Fruit fly (Drosophila melanogaster): ENCODE data around the gene CG14050.
A peak's percentile ranks its signal among the peaks of the same experiment; 100 is the strongest.

CG14050 gene

DNA sequence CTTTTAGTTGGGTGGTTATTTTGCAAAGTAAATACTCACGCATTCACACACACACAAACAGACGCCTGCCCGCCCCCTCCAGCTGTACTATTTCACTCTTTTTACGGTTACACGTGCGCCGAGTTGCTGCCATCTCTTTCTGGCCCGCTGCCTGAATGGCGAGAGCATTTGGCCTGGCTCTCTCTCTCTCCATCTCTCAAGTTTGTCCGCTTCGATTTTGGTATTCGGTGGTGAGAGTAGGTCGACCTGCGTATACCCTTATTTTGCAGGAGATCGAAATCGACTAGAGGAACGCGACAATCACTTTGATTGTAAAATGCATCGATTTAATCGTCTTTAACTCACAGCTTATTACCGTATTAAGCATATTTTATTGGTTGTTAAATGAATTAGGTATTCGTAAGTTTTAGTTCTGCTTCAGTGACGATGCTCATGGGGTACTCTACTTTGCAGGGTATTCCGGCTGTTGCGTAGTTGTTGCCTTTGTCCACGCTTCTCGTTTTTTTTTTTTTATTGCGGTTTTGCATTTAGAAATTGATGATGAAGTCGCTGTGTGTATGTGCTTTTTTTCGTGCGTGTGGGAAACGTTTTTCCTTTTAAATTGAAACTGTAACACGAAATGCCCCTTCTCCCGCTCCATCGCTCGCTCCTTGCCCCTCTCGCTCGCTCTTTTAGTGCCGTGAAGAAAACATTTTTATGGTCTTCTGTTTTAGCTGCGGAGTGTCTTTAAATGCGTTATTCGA lies 22.1 kb downstream of the CG14050 start (continued):
- TF ChIP-seq Doc3 (GFP tag; IDR thresholded peaks at IDR 0.05; ENCODE audit: partially characterized antibody) (no peak), ato (GFP tag; IDR thresholded peaks at IDR 0.05; ENCODE audit: partially characterized antibody) (no peak), CG10274 (GFP tag; optimal IDR thresholded peaks at IDR 0.05) (peak; percentile 98), zf30C (GFP tag; optimal IDR thresholded peaks at IDR 0.05) (no peak), CG4617 (GFP tag; optimal IDR thresholded peaks at IDR 0.05; ENCODE audit: borderline replicate concordance) (peak; percentile 67), gcm (GFP tag; optimal IDR thresholded peaks at IDR 0.05) (peak; percentile 83), fru (optimal IDR thresholded peaks at IDR 0.05) (no peak), Bgb (GFP tag; IDR thresholded peaks at IDR 0.05; ENCODE audit: partially characterized antibody) (no peak), kni (GFP tag; optimal IDR thresholded peaks at IDR 0.05) (peak; percentile 80), CG17385 (GFP tag; optimal IDR thresholded peaks at IDR 0.05) (peak; percentile 84), rib (GFP tag; IDR thresholded peaks at IDR 0.05) (no peak; the same call in none of the 2 replicates), CG1233 (GFP tag; optimal IDR thresholded peaks at IDR 0.05) (peak; percentile 88), Ravus (GFP tag; IDR thresholded peaks at IDR 0.05) (peak; percentile 49), D19B (GFP tag; optimal IDR thresholded peaks at IDR 0.05) (peak; percentile 83), pzg (GFP tag; optimal IDR thresholded peaks at IDR 0.05) (no peak), CG1792 (GFP tag; optimal IDR thresholded peaks at IDR 0.05) (peak; percentile 90), Bteb2 (GFP tag; optimal IDR thresholded peaks at IDR 0.05) (peak; percentile 73), Bdp1 (GFP tag; optimal IDR thresholded peaks at IDR 0.05) (peak; percentile 83), trh (GFP tag; optimal IDR thresholded peaks at IDR 0.05) (peak; percentile 62), CG14860 (GFP tag; IDR thresholded peaks at IDR 0.05; ENCODE audit: partially characterized antibody) (no peak), MBD-R2 (GFP tag; IDR thresholded peaks at IDR 0.05) (peak; percentile 57; the same call in 1 of the 2 replicates), cas (GFP tag; IDR thresholded peaks at IDR 0.05) (no peak), Sry-β (GFP tag; optimal IDR thresholded peaks at IDR 0.05) (no peak), Vsx1 (GFP tag; optimal IDR thresholded peaks at IDR 0.05) (peak; percentile 76), az2 (GFP tag; optimal IDR thresholded peaks at IDR 0.05) (peak; percentile 86), ase (GFP tag; IDR thresholded peaks at IDR 0.05) (peak; percentile 64; the same call in 1 of the 3 replicates), CG15696 (tag; optimal IDR thresholded peaks at IDR 0.05) (peak; percentile 81), Hmx (GFP tag; optimal IDR thresholded peaks at IDR 0.05) (peak; percentile 3), CG17802 (tag; optimal IDR thresholded peaks at IDR 0.05) (peak; percentile 68), CG18476 (GFP tag; optimal IDR thresholded peaks at IDR 0.05) (peak; percentile 84), Six4 (GFP tag; optimal IDR thresholded peaks at IDR 0.05) (peak; percentile 84), HmgD (GFP tag; optimal IDR thresholded peaks at IDR 0.05) (peak; percentile 84), Kr (GFP tag; optimal IDR thresholded peaks at IDR 0.05) (peak; percentile 76), CG17359 (tag; optimal IDR thresholded peaks at IDR 0.05) (peak; percentile 86), Sox102F (GFP tag; optimal IDR thresholded peaks at IDR 0.05) (peak; percentile 86), Mrtf (GFP tag; IDR thresholded peaks at IDR 0.05) (peak; percentile 60; the same call in 1 of the 3 replicates), scrt (GFP tag; optimal IDR thresholded peaks at IDR 0.05) (peak; percentile 91), oc (tag; optimal IDR thresholded peaks at IDR 0.05) (peak; percentile 72), CG8478 (optimal IDR thresholded peaks at IDR 0.05) (no peak), E2f1 (GFP tag; IDR thresholded peaks at IDR 0.05) (peak; percentile 88), CG3726 (GFP tag; IDR thresholded peaks at IDR 0.05) (peak; percentile 67; the same call in 2 of the 3 replicates), Meics (GFP tag; optimal IDR thresholded peaks at IDR 0.05) (peak; percentile 90), yki (optimal IDR thresholded peaks at IDR 0.05) (peak; percentile 67), Blimp-1 (GFP tag; optimal IDR thresholded peaks at IDR 0.05) (peak; percentile 79), tx (GFP tag; optimal IDR thresholded peaks at IDR 0.05) (peak; percentile 89), CG42726 (GFP tag; IDR thresholded peaks at IDR 0.05; ENCODE audit: partially characterized antibody) (no peak), sim (GFP tag; IDR thresholded peaks at IDR 0.05) (peak; percentile 17; the same call in 1 of the 2 replicates), bab2 (GFP tag; optimal IDR thresholded peaks at IDR 0.05) (peak; percentile 88), Dll (GFP tag; IDR thresholded peaks at IDR 0.05; ENCODE audit: partially characterized antibody) (no peak)
